Fruit fly (Drosophila melanogaster) whole organism, embryonic: ENCODE measurements around the gene CG10222.

ENCODE experiments used
- Aef1 ChIP-seq: fragments of 200-800 bp; sonication (Bioruptor generic); IDR thresholded peaks from 3 replicates; pipeline ENCODE4 v1.3.6; 2022; ENCODE audit warnings: missing biosample characterization, missing genetic modification characterization
- Asciz ChIP-seq: fragments of 200-800 bp; sonication (Bioruptor generic); optimal IDR thresholded peaks from 2 replicates; lab custom pipeline; 2017; ENCODE audit warnings: missing biosample characterization, mild to moderate bottlenecking, missing genetic modification characterization, missing genetic modification reagents
- B-H2 ChIP-seq: fragments of 200-800 bp; sonication (Bioruptor generic); optimal IDR thresholded peaks from 2 replicates; lab custom pipeline; 2018; ENCODE audit warnings: missing biosample characterization, mild to moderate bottlenecking, missing genetic modification characterization
- CG10209 ChIP-seq: fragments of 200-800 bp; sonication (Bioruptor generic); optimal IDR thresholded peaks from 3 replicates; lab custom pipeline; 2017; ENCODE audit warnings: missing biosample characterization, mild to moderate bottlenecking, missing genetic modification characterization, missing genetic modification reagents
- CG11247 ChIP-seq: fragments of 200-800 bp; sonication (Bioruptor generic); IDR thresholded peaks from 2 replicates; pipeline ENCODE4 v1.3.6; 2022; ENCODE audit warnings: missing biosample characterization, missing genetic modification characterization
- CG11696 ChIP-seq: fragments of 200-800 bp; sonication (Bioruptor generic); IDR thresholded peaks from 2 replicates; pipeline ENCODE4 v1.3.6; 2022; ENCODE audit warnings: missing biosample characterization, missing genetic modification characterization
- CG12942 ChIP-seq: fragments of 200-800 bp; sonication (Bioruptor generic); optimal IDR thresholded peaks from 3 replicates; lab custom pipeline; 2016; ENCODE audit warnings: missing biosample characterization, missing genetic modification characterization
- CG13287 ChIP-seq: fragments of 200-800 bp; sonication (Bioruptor generic); IDR thresholded peaks from 2 replicates; pipeline ENCODE4 v1.3.6; 2022; ENCODE audit warnings: missing biosample characterization, missing genetic modification characterization; ENCODE audit not compliant: partially characterized antibody
- CG14860 ChIP-seq: fragments of 200-800 bp; sonication (Bioruptor generic); IDR thresholded peaks from 3 replicates; pipeline ENCODE4 v1.3.6; 2022; ENCODE audit warnings: missing biosample characterization, missing genetic modification characterization; ENCODE audit not compliant: partially characterized antibody
- CG15073 ChIP-seq: fragments of 200-800 bp; sonication (Bioruptor generic); optimal IDR thresholded peaks from 2 replicates; lab custom pipeline; 2016; ENCODE audit warnings: missing biosample characterization, missing genetic modification characterization
- CG17361 ChIP-seq: fragments of 200-800 bp; sonication (Bioruptor generic); IDR thresholded peaks from 3 replicates; pipeline ENCODE4 v1.3.6; 2022; ENCODE audit warnings: missing biosample characterization, missing genetic modification characterization
- CG17385 ChIP-seq: fragments of 200-800 bp; sonication (Bioruptor generic); optimal IDR thresholded peaks from 3 replicates; lab custom pipeline; 2018; ENCODE audit warnings: missing biosample characterization, mild to moderate bottlenecking, missing genetic modification characterization
- CG2678 ChIP-seq: fragments of 200-800 bp; sonication (Bioruptor generic); optimal IDR thresholded peaks from 3 replicates; lab custom pipeline; 2019; ENCODE audit warnings: missing biosample characterization, mild to moderate bottlenecking, missing genetic modification characterization, moderate library complexity
- CG3065 ChIP-seq: fragments of 200-800 bp; sonication (Bioruptor generic); optimal IDR thresholded peaks from 2 replicates; lab custom pipeline; 2016; ENCODE audit warnings: missing biosample characterization, missing genetic modification characterization
- CG8290 ChIP-seq, 3 experiments: fragments of 200-800 bp; sonication (Bioruptor generic); optimal IDR thresholded peaks; 2 replicates each; lab custom pipeline; 2016 to 2019; ENCODE audit warnings: missing biosample characterization in 3 of 3, missing genetic modification characterization in 3 of 3, mild to moderate bottlenecking in 2 of 3, moderate library complexity in 1 of 3
- H2.0 ChIP-seq: fragments of 200-800 bp; sonication (Bioruptor generic); IDR thresholded peaks from 2 replicates; pipeline ENCODE4 v1.3.6; 2022; ENCODE audit warnings: missing biosample characterization, missing genetic modification characterization
- HLHmδ ChIP-seq: fragments of 200-800 bp; sonication (Bioruptor generic); optimal IDR thresholded peaks from 2 replicates; lab custom pipeline; 2018; ENCODE audit warnings: missing biosample characterization, mild to moderate bottlenecking, missing genetic modification characterization, moderate library complexity
- Lpt ChIP-seq: fragments of >200 bp; optimal IDR thresholded peaks from 2 replicates; lab custom pipeline; 2018; ENCODE audit warnings: missing biosample characterization, missing genetic modification characterization
- MESR4 ChIP-seq: fragments of 200-800 bp; sonication (Bioruptor generic); optimal IDR thresholded peaks from 2 replicates; lab custom pipeline; 2018; ENCODE audit warnings: missing biosample characterization, mild to moderate bottlenecking, missing genetic modification characterization, moderate library complexity
- Max ChIP-seq: fragments of 200-800 bp; sonication (Bioruptor generic); optimal IDR thresholded peaks from 2 replicates; lab custom pipeline; 2016; ENCODE audit warnings: missing biosample characterization, mild to moderate bottlenecking, missing genetic modification characterization
- Med ChIP-seq: fragments of 200-800 bp; sonication (Bioruptor generic); peaks from one replicate; lab custom pipeline; 2016; ENCODE audit warnings: missing biosample characterization, missing genetic modification characterization, mild to moderate bottlenecking, inconsistent platforms, moderate library complexity
- NfI ChIP-seq: fragments of 200-800 bp; sonication (Bioruptor generic); optimal IDR thresholded peaks from 3 replicates; lab custom pipeline; 2018; ENCODE audit warnings: missing biosample characterization, mild to moderate bottlenecking, missing genetic modification characterization, moderate library complexity
- Oli ChIP-seq: fragments of 200-800 bp; sonication (Bioruptor generic); optimal IDR thresholded peaks from 2 replicates; lab custom pipeline; 2018; ENCODE audit warnings: missing biosample characterization, mild to moderate bottlenecking, missing genetic modification characterization, moderate library complexity
- Xbp1 ChIP-seq: fragments of 200-800 bp; sonication (Bioruptor generic); optimal IDR thresholded peaks from 3 replicates; lab custom pipeline; 2016; ENCODE audit warnings: missing biosample characterization, mild to moderate bottlenecking, missing genetic modification characterization
- ac ChIP-seq: fragments of 200-800 bp; sonication (Bioruptor generic); optimal IDR thresholded peaks from 3 replicates; lab custom pipeline; 2017; ENCODE audit warnings: missing biosample characterization, mild to moderate bottlenecking, missing genetic modification characterization
- ase ChIP-seq: fragments of 200-800 bp; sonication (Bioruptor generic); IDR thresholded peaks from 3 replicates; pipeline ENCODE4 v1.3.6; 2022; ENCODE audit warnings: missing biosample characterization, missing genetic modification characterization
- ci ChIP-seq: fragments of 200-800 bp; sonication (Bioruptor generic); IDR thresholded peaks from 3 replicates; pipeline ENCODE4 v1.3.6; 2022; ENCODE audit warnings: missing biosample characterization, missing genetic modification characterization
- crol ChIP-seq: fragments of 200-800 bp; sonication (Bioruptor generic); IDR thresholded peaks from 2 replicates; pipeline ENCODE4 v1.3.6; 2022; ENCODE audit warnings: missing biosample characterization, missing genetic modification characterization
- dati ChIP-seq: fragments of 200-800 bp; sonication (Bioruptor generic); IDR thresholded peaks from 2 replicates; pipeline ENCODE4 v1.3.6; 2022; ENCODE audit warnings: missing biosample characterization, missing genetic modification characterization
- dmrt11E ChIP-seq: fragments of 200-800 bp; sonication (Bioruptor generic); optimal IDR thresholded peaks from 3 replicates; lab custom pipeline; 2018; ENCODE audit warnings: missing biosample characterization, mild to moderate bottlenecking, missing genetic modification characterization, moderate library complexity
- exex ChIP-seq: fragments of 200-800 bp; sonication (Bioruptor generic); optimal IDR thresholded peaks from 4 replicates; lab custom pipeline; 2018; ENCODE audit warnings: missing biosample characterization, mild to moderate bottlenecking, missing genetic modification characterization, moderate library complexity
- gce ChIP-seq: fragments of 200-800 bp; sonication (Bioruptor generic); IDR thresholded peaks from 3 replicates; pipeline ENCODE4 v1.3.6; 2022; ENCODE audit warnings: missing biosample characterization, missing genetic modification characterization
- lab ChIP-seq: fragments of 200-800 bp; sonication (Bioruptor generic); optimal IDR thresholded peaks from 3 replicates; lab custom pipeline; 2017; ENCODE audit warnings: missing biosample characterization, missing genetic modification characterization, mild to moderate bottlenecking, moderate library complexity, missing genetic modification reagents
- lbe ChIP-seq: fragments of 200-800 bp; sonication (Bioruptor generic); optimal IDR thresholded peaks from 2 replicates; lab custom pipeline; 2016; ENCODE audit warnings: missing biosample characterization, mild to moderate bottlenecking, missing genetic modification characterization
- peb ChIP-seq: fragments of 200-800 bp; sonication (Bioruptor generic); IDR thresholded peaks from 2 replicates; pipeline ENCODE4 v1.3.6; 2022; ENCODE audit warnings: missing biosample characterization, missing genetic modification characterization
- pum ChIP-seq: fragments of 200-800 bp; sonication (Bioruptor generic); optimal IDR thresholded peaks from 2 replicates; lab custom pipeline; 2016; ENCODE audit warnings: missing biosample characterization, missing genetic modification characterization
- schlank ChIP-seq: fragments of 200-800 bp; sonication (Bioruptor generic); optimal IDR thresholded peaks from 2 replicates; lab custom pipeline; 2018; ENCODE audit warnings: missing biosample characterization, mild to moderate bottlenecking, missing genetic modification characterization
- sd ChIP-seq: fragments of 200-800 bp; sonication (Bioruptor generic); optimal IDR thresholded peaks from 3 replicates; lab custom pipeline; 2018; ENCODE audit warnings: missing biosample characterization, mild to moderate bottlenecking, missing genetic modification characterization, moderate library complexity
- sens ChIP-seq: fragments of 200-800 bp; sonication (Bioruptor generic); peaks from one replicate; lab custom pipeline; 2016; ENCODE audit warnings: missing biosample characterization, missing genetic modification characterization
- sim ChIP-seq: fragments of 200-800 bp; sonication (Bioruptor generic); IDR thresholded peaks from 2 replicates; pipeline ENCODE4 v1.3.6; 2022; ENCODE audit warnings: missing biosample characterization, missing genetic modification characterization
- twi ChIP-seq: fragments of 200-800 bp; optimal IDR thresholded peaks from 2 replicates; lab custom pipeline; 2019; ENCODE audit warnings: missing biosample characterization, mild to moderate bottlenecking, missing genetic modification characterization, moderate library complexity
- vnd ChIP-seq: fragments of 200-800 bp; sonication (Bioruptor generic); IDR thresholded peaks from 3 replicates; pipeline ENCODE4 v1.3.6; 2022; ENCODE audit warnings: missing biosample characterization, missing genetic modification characterization; ENCODE audit not compliant: partially characterized antibody
- vvl ChIP-seq: fragments of 200-800 bp; sonication (Bioruptor generic); IDR thresholded peaks from 2 replicates; pipeline ENCODE4 v1.3.6; 2022; ENCODE audit warnings: missing biosample characterization, missing genetic modification characterization
- zen ChIP-seq: fragments of 200-800 bp; sonication (Bioruptor generic); optimal IDR thresholded peaks from 3 replicates; lab custom pipeline; 2018; ENCODE audit warnings: missing biosample characterization, mild to moderate bottlenecking, missing genetic modification characterization, moderate library complexity
- zen2 ChIP-seq: fragments of 200-800 bp; sonication (Bioruptor generic); IDR thresholded peaks from 3 replicates; pipeline ENCODE4 v1.3.6; 2022; ENCODE audit warnings: missing biosample characterization, missing genetic modification characterization; ENCODE audit not compliant: partially characterized antibody
- zfh1 ChIP-seq: fragments of 200-800 bp; sonication (Bioruptor generic); IDR thresholded peaks from 3 replicates; pipeline ENCODE4 v1.3.6; 2022; ENCODE audit warnings: missing biosample characterization, missing genetic modification characterization

Gene CG10222

dm6 chr3L:13454755-13455154 lies 42.5 kb upstream of the CG10222 start:
- TF ChIP-seq lab (GFP tag; lab: Kevin White, UChicago), result peak; percentile 19
- TF ChIP-seq CG8290 (GFP tag; optimal IDR thresholded peaks at IDR 0.05; lab: Kevin White, UChicago), result no peak
- peak in 1 of 2 experiments; percentile 6 for TF ChIP-seq CG8290 (tag; optimal IDR thresholded peaks at IDR 0.05; lab: Kevin White, UChicago)
- TF ChIP-seq exex (tag; lab: Kevin White, UChicago), result peak; percentile 81
- peak; percentile 3 for TF ChIP-seq B-H2
- TF ChIP-seq CG11247 (GFP tag; lab: Robert Waterston, UW), result no peak

dm6 chr3L:13452281-13452680 lies 40.0 kb upstream of the CG10222 start:
- TF ChIP-seq CG15073 (GFP tag; lab: Kevin White, UChicago) (peak; percentile 90), gce (GFP tag; lab: Robert Waterston, UW) (0 out of 3 replicates have a peak, but pooled peaks have one; percentile 34), vnd (GFP tag; lab: Robert Waterston, UW) (no peak), CG14860 (GFP tag; lab: Robert Waterston, UW) (no peak), ase (GFP tag; lab: Robert Waterston, UW) (0 out of 3 replicates have a peak, but pooled peaks have one; percentile 5), zfh1 (GFP tag; lab: Robert Waterston, UW) (0 out of 3 replicates have a peak, but pooled peaks have one; percentile 7), crol (GFP tag; lab: Robert Waterston, UW) (peak; percentile 68; the same call in 1 of the 2 replicates), Aef1 (GFP tag; lab: Robert Waterston, UW) (0 out of 3 replicates have a peak, but pooled peaks have one; percentile 9), zen2 (GFP tag; lab: Robert Waterston, UW) (0 out of 3 replicates have a peak, but pooled peaks have one; percentile 14), pum (GFP tag; lab: Kevin White, UChicago) (no peak), Med (GFP tag; lab: Kevin White, UChicago) (peak; percentile 49), CG11696 (GFP tag; lab: Robert Waterston, UW) (peak; percentile 52; the same call in 1 of the 2 replicates)
- TF ChIP-seq, all 482 proteins: peak for 9

DNA sequence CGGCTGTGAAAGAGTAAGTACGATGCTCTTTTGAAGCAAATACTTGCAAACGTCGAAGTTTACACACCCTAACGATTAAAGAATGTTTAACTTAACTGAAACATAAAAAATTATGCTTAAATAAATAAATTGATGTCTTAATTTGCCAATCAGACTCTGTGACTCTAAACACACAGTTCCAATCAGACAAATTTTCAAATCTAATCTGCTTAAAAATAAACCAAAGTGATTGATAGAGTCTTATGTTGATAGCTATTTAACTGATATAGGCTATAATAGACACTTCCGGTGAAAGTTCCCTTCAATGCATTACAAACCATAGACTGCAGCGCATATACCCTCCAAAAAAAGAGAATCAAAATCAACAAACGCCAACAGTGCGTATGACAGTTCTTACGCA lies 39.3 kb upstream of the CG10222 start:
- peak; percentile 38 for TF ChIP-seq CG2678 (tag; lab: Kevin White, UChicago)
- TF ChIP-seq Max (GFP tag; lab: Kevin White, UChicago), result no peak
- no peak for TF ChIP-seq lbe (GFP tag; lab: Kevin White, UChicago)
- no peak for TF ChIP-seq sens (GFP tag; lab: Kevin White, UChicago)
- no peak for TF ChIP-seq twi (tag; lab: Kevin White, UChicago)
- no peak for TF ChIP-seq sd (tag; lab: Kevin White, UChicago)
- TF ChIP-seq zen, result no peak
- no peak for TF ChIP-seq vvl
- TF ChIP-seq ac (GFP tag; lab: Kevin White, UChicago), result no peak
- no peak for TF ChIP-seq CG3065 (GFP tag; lab: Kevin White, UChicago)
- no peak for TF ChIP-seq CG13287
- TF ChIP-seq schlank (tag; lab: Kevin White, UChicago), result no peak
- TF ChIP-seq B-H2, result no peak
- no peak for TF ChIP-seq ci (GFP tag; lab: Robert Waterston, UW)
- peak; percentile 1 for TF ChIP-seq Xbp1 (GFP tag; lab: Kevin White, UChicago)
- no peak for TF ChIP-seq sim
- TF ChIP-seq CG17385 (GFP tag; lab: Kevin White, UChicago), result no peak
- TF ChIP-seq CG8290 (GFP tag; optimal IDR thresholded peaks at IDR 0.05; lab: Kevin White, UChicago), result no peak
- TF ChIP-seq CG8290 (tag; optimal IDR thresholded peaks at IDR 0.05; lab: Kevin White, UChicago), result no peak
- TF ChIP-seq H2.0 (GFP tag; lab: Robert Waterston, UW), result no peak
- no peak for TF ChIP-seq Lpt
- peak; percentile 22 for TF ChIP-seq Oli (tag; lab: Kevin White, UChicago)
- no peak for TF ChIP-seq dati (GFP tag; lab: Robert Waterston, UW)
- no peak for TF ChIP-seq NfI (GFP tag; lab: Kevin White, UChicago)
- no peak for TF ChIP-seq CG10209 (GFP tag; lab: Kevin White, UChicago)
- no peak for TF ChIP-seq MESR4 (GFP tag; lab: Kevin White, UChicago)
- TF ChIP-seq dmrt11E (tag; lab: Kevin White, UChicago), result no peak
- no peak for TF ChIP-seq peb
- no peak for TF ChIP-seq CG12942 (GFP tag; lab: Kevin White, UChicago)
- TF ChIP-seq CG17361, result no peak
- no peak for TF ChIP-seq HLHmδ (GFP tag; lab: Kevin White, UChicago)
- TF ChIP-seq Asciz (GFP tag; lab: Kevin White, UChicago), result no peak
